Fruit fly (Drosophila melanogaster) whole organism: Measurements from ENCODE around the gene CG11786.

Experiments
- Dll ChIP-seq: fragments of >200 bp; optimal IDR thresholded peaks from 2 replicates; lab custom pipeline; 2017
- EcR ChIP-seq, 2 experiments: fragments of >200 bp; optimal IDR thresholded peaks; 2 replicates each; lab custom pipeline; 2017; ENCODE audit warnings: missing biosample characterization in 2 of 2, missing genetic modification characterization in 2 of 2, missing genetic modification reagents in 2 of 2
- pan ChIP-seq: fragments of >200 bp; optimal IDR thresholded peaks from 2 replicates; lab custom pipeline; 2017
- psq ChIP-seq: fragments of >200 bp; optimal IDR thresholded peaks from 2 replicates; lab custom pipeline; 2017
- usp ChIP-seq: fragments of >200 bp; optimal IDR thresholded peaks from 2 replicates; lab custom pipeline; 2017; ENCODE audit warnings: missing biosample characterization, missing genetic modification characterization, mixed read lengths

DNA sequence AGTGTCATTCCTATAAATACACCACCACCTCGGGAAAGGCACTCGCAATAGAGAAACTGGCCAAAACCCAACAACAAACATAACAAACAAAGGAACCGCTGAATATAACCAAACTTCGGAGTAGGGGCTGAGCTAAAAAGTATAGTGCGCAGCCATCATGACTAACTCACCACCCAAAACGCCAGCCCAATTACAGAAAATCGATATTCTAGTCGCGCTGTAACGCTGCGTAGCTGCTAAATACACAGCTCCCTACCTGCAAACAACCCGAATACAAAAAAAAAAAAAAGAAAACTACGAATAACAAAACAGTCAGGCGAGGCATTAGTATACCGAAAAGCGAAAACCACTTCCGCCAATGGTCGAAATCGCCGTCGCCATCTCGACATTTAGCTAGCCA is 4.5 kb downstream of the CG11786 start:
- no peak for TF ChIP-seq pan (lab: Kevin White, UChicago)
- no peak for TF ChIP-seq Dll
- no peak for TF ChIP-seq psq (lab: Kevin White, UChicago)
- TF ChIP-seq EcR (GFP tag; optimal IDR thresholded peaks at IDR 0.05; lab: Kevin White, UChicago), result no peak
- TF ChIP-seq usp (GFP tag; lab: Kevin White, UChicago), result no peak
